Worm (Caenorhabditis elegans) whole organism, young adult: ENCODE measurements around the gene cht-3.

Experiments
- F23B12.7 ChIP-seq: sonication (generic microtip); optimal IDR thresholded peaks from 2 replicates; lab custom pipeline; 2017; ENCODE audit warnings: missing genetic modification characterization, mild to moderate bottlenecking, missing compliant biosample characterization, antibody characterized with exemption, moderate library complexity; ENCODE audit not compliant: insufficient read depth
- F52B5.7 ChIP-seq: sonication (generic microtip); optimal IDR thresholded peaks from 2 replicates; lab custom pipeline; 2016; ENCODE audit warnings: mild to moderate bottlenecking, missing genetic modification characterization, missing compliant biosample characterization
- K12H6.12 ChIP-seq: fragments of 200-800 bp; sonication (Bioruptor generic); optimal IDR thresholded peaks from 2 replicates; lab custom pipeline; 2018; ENCODE audit warnings: mild to moderate bottlenecking, missing genetic modification characterization, missing compliant biosample characterization
- Y79H2A.3 ChIP-seq: fragments of 200-800 bp; sonication (Bioruptor generic); conservative IDR thresholded peaks from 2 replicates; pipeline ENCODE4 v1.3.6; 2022; ENCODE audit warnings: missing genetic modification reagents, missing genetic modification characterization, missing compliant biosample characterization
- Y95B8A.8 ChIP-seq: fragments of 200-800 bp; sonication (Bioruptor generic); IDR thresholded peaks from 2 replicates; pipeline ENCODE4 v1.3.6; 2022; ENCODE audit warnings: missing genetic modification reagents, missing genetic modification characterization, missing compliant biosample characterization
- ZK185.1 ChIP-seq: sonication (generic microtip); optimal IDR thresholded peaks from 2 replicates; lab custom pipeline; 2016; ENCODE audit warnings: mild to moderate bottlenecking, missing genetic modification characterization, missing compliant biosample characterization; ENCODE audit not compliant: poor library complexity, severe bottlenecking
- aptf-2 ChIP-seq: fragments of 200-800 bp; sonication (Bioruptor generic); conservative IDR thresholded peaks from 2 replicates; pipeline ENCODE4 v1.3.6; 2022; ENCODE audit warnings: missing genetic modification reagents, missing genetic modification characterization, missing compliant biosample characterization
- attf-3 ChIP-seq: fragments of 200-800 bp; sonication (Bioruptor generic); conservative IDR thresholded peaks from 2 replicates; pipeline ENCODE4 v1.3.6; 2022; ENCODE audit warnings: missing genetic modification reagents, missing genetic modification characterization, missing compliant biosample characterization
- attf-5 ChIP-seq: fragments of 200-800 bp; sonication (Bioruptor generic); optimal IDR thresholded peaks from 2 replicates; lab custom pipeline; 2018; ENCODE audit warnings: mild to moderate bottlenecking, missing genetic modification characterization, missing compliant biosample characterization
- bed-1 ChIP-seq: fragments of 200-800 bp; sonication (Bioruptor generic); IDR thresholded peaks from 2 replicates; pipeline ENCODE4 v1.3.6; 2022; ENCODE audit warnings: missing genetic modification reagents, missing genetic modification characterization, missing compliant biosample characterization
- ccch-3 ChIP-seq: fragments of 200-800 bp; sonication (Bioruptor generic); optimal IDR thresholded peaks from 2 replicates; lab custom pipeline; 2018; ENCODE audit warnings: mild to moderate bottlenecking, missing genetic modification characterization, missing compliant biosample characterization
- cebp-1 ChIP-seq, 2 experiments: fragments of 200-800 bp in 1 of 2; sonication (Bioruptor generic) in 1 of 2; sonication (generic microtip) in 1 of 2; IDR thresholded peaks in 1 of 2; optimal IDR thresholded peaks in 1 of 2; 2 replicates each; pipeline versions ENCODE4 v1.3.6 to Lab custom; 2017 to 2022; ENCODE audit warnings: missing compliant biosample characterization in 2 of 2, missing genetic modification characterization in 2 of 2, mild to moderate bottlenecking in 1 of 2, missing genetic modification reagents in 1 of 2, moderate library complexity in 1 of 2
- ceh-58 ChIP-seq: fragments of 200-800 bp; sonication (Bioruptor generic); IDR thresholded peaks from 2 replicates; pipeline ENCODE4 v1.3.6; 2022; ENCODE audit warnings: missing genetic modification characterization, missing compliant biosample characterization
- chd-7 ChIP-seq: sonication (generic microtip); optimal IDR thresholded peaks from 2 replicates; lab custom pipeline; 2016; ENCODE audit warnings: mild to moderate bottlenecking, missing genetic modification characterization, moderate library complexity, missing compliant biosample characterization
- die-1 ChIP-seq: sonication (generic microtip); optimal IDR thresholded peaks from 2 replicates; lab custom pipeline; 2016; ENCODE audit warnings: missing genotype, mild to moderate bottlenecking, missing genetic modification characterization, missing compliant biosample characterization
- dpff-1 ChIP-seq: sonication (generic microtip); optimal IDR thresholded peaks from 2 replicates; lab custom pipeline; 2017; ENCODE audit warnings: mild to moderate bottlenecking, missing genetic modification characterization, missing compliant biosample characterization
- efl-1 ChIP-seq: fragments of 150-350 bp; optimal IDR thresholded peaks from 2 replicates; lab custom pipeline; 2014; ENCODE audit warnings: missing biosample characterization, missing genetic modification reagents, missing genetic modification characterization
- egl-18 ChIP-seq: fragments of 200-800 bp; sonication (Bioruptor generic); IDR thresholded peaks from 2 replicates; pipeline ENCODE4 v1.3.6; 2022; ENCODE audit warnings: missing genetic modification reagents, missing genetic modification characterization, missing compliant biosample characterization
- ekl-4 ChIP-seq: fragments of 200-800 bp; sonication (Bioruptor generic); IDR thresholded peaks from 2 replicates; pipeline ENCODE4 v1.3.6; 2022; ENCODE audit warnings: missing genetic modification reagents, missing genetic modification characterization, missing compliant biosample characterization
- ets-4 ChIP-seq: fragments of 200-800 bp; sonication (Bioruptor generic); optimal IDR thresholded peaks from 2 replicates; lab custom pipeline; 2018; ENCODE audit warnings: mild to moderate bottlenecking, missing genetic modification characterization, missing compliant biosample characterization
- hsf-1 ChIP-seq: fragments of 200-800 bp; sonication (Bioruptor generic); IDR thresholded peaks from 2 replicates; pipeline ENCODE4 v1.3.6; 2022; ENCODE audit warnings: missing genetic modification reagents, missing genetic modification characterization, missing compliant biosample characterization
- let-526 ChIP-seq: fragments of 200-800 bp; sonication (Bioruptor generic); IDR thresholded peaks from 2 replicates; pipeline ENCODE4 v1.3.6; 2022; ENCODE audit warnings: missing genetic modification reagents, missing genetic modification characterization, missing compliant biosample characterization
- lin-26 ChIP-seq: fragments of 200-800 bp; sonication (Bioruptor generic); IDR thresholded peaks from 2 replicates; pipeline ENCODE4 v1.3.6; 2022; ENCODE audit warnings: missing genetic modification reagents, missing genetic modification characterization, missing compliant biosample characterization
- lin-40 ChIP-seq: sonication (generic microtip); optimal IDR thresholded peaks from 2 replicates; lab custom pipeline; 2016; ENCODE audit warnings: missing genetic modification characterization, mild to moderate bottlenecking, missing compliant biosample characterization, missing genotype, missing genetic modification reagents
- mes-4 ChIP-seq: sonication (generic microtip); optimal IDR thresholded peaks from 2 replicates; lab custom pipeline; 2016; ENCODE audit warnings: missing genotype, missing genetic modification characterization, missing compliant biosample characterization
- nfya-1 ChIP-seq: sonication (generic microtip); optimal IDR thresholded peaks from 2 replicates; lab custom pipeline; 2017; ENCODE audit warnings: antibody characterized with exemption, missing compliant biosample characterization, missing genetic modification characterization, borderline replicate concordance; ENCODE audit not compliant: insufficient read depth
- nhr-179 ChIP-seq: sonication (generic microtip); optimal IDR thresholded peaks from 2 replicates; lab custom pipeline; 2016; ENCODE audit warnings: mild to moderate bottlenecking, missing genetic modification characterization, missing compliant biosample characterization
- nhr-80 ChIP-seq: sonication (generic microtip); optimal IDR thresholded peaks from 2 replicates; lab custom pipeline; 2016; ENCODE audit warnings: missing genetic modification characterization, missing compliant biosample characterization
- pha-4 ChIP-seq: fragments of 150-350 bp; sonication (generic microtip); optimal IDR thresholded peaks from 2 replicates; lab custom pipeline; 2014; ENCODE audit warnings: missing biosample characterization, missing genetic modification reagents, missing genetic modification characterization
- rcor-1 ChIP-seq: fragments of 200-800 bp; sonication (Bioruptor generic); IDR thresholded peaks from 2 replicates; pipeline ENCODE4 v1.3.6; 2022; ENCODE audit warnings: missing genetic modification reagents, missing genetic modification characterization, missing compliant biosample characterization
- sea-2 ChIP-seq: fragments of 200-800 bp; sonication (Bioruptor generic); IDR thresholded peaks from 2 replicates; pipeline ENCODE4 v1.3.6; 2022; ENCODE audit warnings: missing genetic modification characterization, missing compliant biosample characterization
- snpc-1.1 ChIP-seq: sonication (generic microtip); optimal IDR thresholded peaks from 2 replicates; lab custom pipeline; 2017; ENCODE audit warnings: missing genetic modification characterization, mild to moderate bottlenecking, missing compliant biosample characterization, antibody characterized with exemption, moderate library complexity, missing genotype, missing genetic modification reagents; ENCODE audit not compliant: insufficient read depth
- snpc-3.4 ChIP-seq: sonication (generic microtip); optimal IDR thresholded peaks from 2 replicates; lab custom pipeline; 2017; ENCODE audit warnings: missing genetic modification characterization, mild to moderate bottlenecking, missing compliant biosample characterization, antibody characterized with exemption, moderate library complexity, missing genotype, missing genetic modification reagents
- snpc-4 ChIP-seq, 5 experiments: fragments of 150-350 bp in 1 of 5; sonication (generic microtip) in 4 of 5; optimal IDR thresholded peaks; 2 replicates each; lab custom pipeline; 2014 to 2018; ENCODE audit warnings: missing genetic modification characterization in 5 of 5, missing biosample characterization in 3 of 5, antibody characterized with exemption in 2 of 5, mild to moderate bottlenecking in 2 of 5, missing compliant biosample characterization in 2 of 5, missing genotype in 2 of 5, moderate library complexity in 2 of 5, missing genetic modification reagents in 1 of 5
- xnd-1 ChIP-seq: sonication (generic microtip); optimal IDR thresholded peaks from 2 replicates; lab custom pipeline; 2016; ENCODE audit warnings: missing genotype, missing genetic modification reagents, missing genetic modification characterization, missing compliant biosample characterization
- ztf-18 ChIP-seq: sonication (generic microtip); optimal IDR thresholded peaks from 2 replicates; lab custom pipeline; 2016; ENCODE audit warnings: missing genotype, mild to moderate bottlenecking, missing genetic modification characterization, missing compliant biosample characterization
- ztf-25 ChIP-seq: fragments of 200-800 bp; sonication (Bioruptor generic); IDR thresholded peaks from 2 replicates; pipeline ENCODE4 v1.3.6; 2022; ENCODE audit warnings: missing genetic modification reagents, missing genetic modification characterization, missing compliant biosample characterization
- ztf-3 ChIP-seq: fragments of 200-800 bp; sonication (Bioruptor generic); optimal IDR thresholded peaks from 2 replicates; lab custom pipeline; 2018; ENCODE audit warnings: mild to moderate bottlenecking, missing genetic modification characterization, missing compliant biosample characterization

cht-3 gene

DNA sequence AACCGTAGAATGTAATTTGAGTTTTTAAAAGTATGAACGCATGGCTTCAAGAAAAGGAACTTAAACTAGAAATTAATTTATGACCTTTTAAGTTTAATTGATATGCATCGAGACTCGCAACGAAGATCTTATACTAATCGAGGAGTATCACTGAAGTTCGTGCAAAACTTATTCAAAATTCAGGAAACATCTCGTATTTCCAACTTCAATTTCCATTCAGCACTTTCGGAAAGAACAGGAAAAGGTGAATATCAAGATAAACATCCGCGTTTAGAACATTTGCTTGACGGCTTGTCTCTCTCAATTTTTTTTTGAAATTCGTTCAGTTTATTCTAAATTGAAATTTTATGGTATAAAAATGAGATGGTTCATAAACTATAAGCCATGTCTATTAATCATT, 38.2 kb upstream of the cht-3 start, which contains the start of gene ZK381.2:
Gene ZK381.2, plus strand, starts transcription at position 301 of the 400 bp plus-strand sequence.
- TF ChIP-seq egl-18 (GFP tag; lab: Robert Waterston, UW), result no peak
- no peak for TF ChIP-seq xnd-1 (tag; lab: Kevin White, UChicago)
- no peak for TF ChIP-seq chd-7 (tag; lab: Kevin White, UChicago)
- no peak for TF ChIP-seq F52B5.7
- TF ChIP-seq dpff-1 (tag; lab: Kevin White, UChicago), result no peak
- TF ChIP-seq snpc-1.1 (tag; lab: Kevin White, UChicago), result no peak
- no peak for TF ChIP-seq ZK185.1
- TF ChIP-seq nhr-80 (tag; lab: Kevin White, UChicago), result no peak
- TF ChIP-seq ztf-18 (tag; lab: Kevin White, UChicago), result no peak
- no peak for TF ChIP-seq ets-4
- no peak for TF ChIP-seq ztf-25 (GFP tag; lab: Robert Waterston, UW)
- TF ChIP-seq cebp-1 (GFP tag; IDR thresholded peaks at IDR 0.05; lab: Robert Waterston, UW), result no peak
- no peak for TF ChIP-seq cebp-1 (tag; optimal IDR thresholded peaks at IDR 0.05; lab: Kevin White, UChicago)
- no peak for TF ChIP-seq efl-1
- TF ChIP-seq bed-1 (GFP tag; lab: Robert Waterston, UW), result no peak
- TF ChIP-seq nhr-179 (tag; lab: Kevin White, UChicago), result no peak
- no peak for TF ChIP-seq die-1
- no peak for TF ChIP-seq nfya-1 (tag; lab: Kevin White, UChicago)
- TF ChIP-seq sea-2 (GFP tag; lab: Robert Waterston, UW), result no peak
- TF ChIP-seq Y79H2A.3 (GFP tag; lab: Robert Waterston, UW), result no peak
- no peak for TF ChIP-seq pha-4 (tag; lab: Kevin White, UChicago)

DNA sequence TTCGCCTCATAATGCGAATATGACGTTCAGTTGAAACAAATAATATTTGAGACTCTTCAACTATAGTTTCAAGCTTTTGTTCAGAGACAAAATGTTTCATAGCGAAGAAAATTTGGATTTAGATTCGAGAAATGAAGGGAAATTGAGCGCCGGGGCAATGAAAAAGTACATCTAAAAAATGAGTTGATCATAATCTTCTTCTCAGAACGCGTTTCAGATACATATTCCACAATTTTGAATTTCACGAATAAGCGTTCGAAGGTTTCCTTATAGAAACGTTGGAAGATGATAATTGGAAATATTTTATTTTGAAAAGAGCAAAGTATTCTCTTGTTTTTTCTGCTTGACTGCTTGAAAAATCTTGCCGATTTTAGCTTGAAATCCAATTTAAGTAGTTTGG, 33.2 kb upstream of the cht-3 start, which contains the start of gene ZK381.8:
Gene ZK381.8, minus strand, starts transcription at position 101 of the 400 bp plus-strand sequence.
- TF ChIP-seq F23B12.7 (tag; lab: Kevin White, UChicago) (no peak), attf-3 (GFP tag; lab: Robert Waterston, UW) (no peak), let-526 (GFP tag; lab: Robert Waterston, UW) (no peak), K12H6.12 (tag; lab: Kevin White, UChicago) (no peak), hsf-1 (GFP tag; lab: Robert Waterston, UW) (no peak), lin-26 (GFP tag; lab: Robert Waterston, UW) (no peak), Y95B8A.8 (GFP tag; lab: Robert Waterston, UW) (no peak), snpc-3.4 (tag; lab: Kevin White, UChicago) (no peak), ceh-58 (GFP tag; lab: Robert Waterston, UW) (no peak), attf-5 (GFP tag; lab: Kevin White, UChicago) (no peak), mes-4 (tag; lab: Kevin White, UChicago) (no peak), rcor-1 (no peak), ekl-4 (GFP tag; lab: Robert Waterston, UW) (no peak), ztf-3 (GFP tag; lab: Kevin White, UChicago) (no peak), aptf-2 (GFP tag; lab: Robert Waterston, UW) (no peak)

DNA sequence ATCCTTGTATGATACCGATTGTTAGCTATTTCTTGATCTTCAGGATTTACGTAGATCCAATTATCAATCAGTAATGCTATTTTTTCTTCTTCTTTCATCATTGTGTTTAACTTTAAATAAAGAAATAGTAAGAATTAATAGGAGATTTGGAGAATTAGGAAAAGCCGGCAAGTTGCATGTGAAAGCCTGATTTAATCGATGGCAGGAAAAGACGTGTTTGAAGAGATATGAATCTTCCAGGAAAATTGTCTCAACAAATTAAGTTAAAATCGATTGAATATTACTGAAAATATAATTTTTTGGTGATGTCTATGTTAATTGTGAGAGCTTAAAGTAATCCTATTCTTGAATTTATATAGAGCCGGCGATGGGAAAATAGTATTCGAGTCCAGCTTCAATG, 32.2 kb upstream of the cht-3 start, which contains the start of gene ZK381.62:
Gene ZK381.62, minus strand, starts transcription at position 101 of the 400 bp plus-strand sequence.
- TF ChIP-seq snpc-4 (GFP tag; optimal IDR thresholded peaks at IDR 0.05; lab: Kevin White, UChicago), result no peak
- TF ChIP-seq snpc-4 (tag; optimal IDR thresholded peaks at IDR 0.05; lab: Kevin White, UChicago), result no peak
- TF ChIP-seq ccch-3 (GFP tag; lab: Kevin White, UChicago), result no peak
- TF ChIP-seq lin-40 (tag; lab: Kevin White, UChicago), result no peak
- no peak for TF ChIP-seq lin-26 (GFP tag; lab: Robert Waterston, UW)
- no peak for TF ChIP-seq ztf-18 (tag; lab: Kevin White, UChicago)
- no peak for TF ChIP-seq chd-7 (tag; lab: Kevin White, UChicago)
